Fruit fly (Drosophila melanogaster) whole organism, embryonic: ENCODE data around the gene Bub1.
A peak's percentile ranks its signal among the peaks of the same experiment; 100 is the strongest.

Experiments
- CG11093 ChIP-seq: fragments of 200-800 bp; sonication (Bioruptor generic); IDR thresholded peaks from 3 replicates; pipeline ENCODE4 v1.3.6; 2022; ENCODE audit warnings: missing biosample characterization, missing genetic modification characterization
- CG11723 ChIP-seq: fragments of 200-800 bp; sonication (Bioruptor generic); optimal IDR thresholded peaks from 2 replicates; lab custom pipeline; 2017; ENCODE audit warnings: missing biosample characterization, mild to moderate bottlenecking, missing genetic modification characterization
- CG12219 ChIP-seq: fragments of 200-800 bp; sonication (Bioruptor generic); optimal IDR thresholded peaks from 3 replicates; lab custom pipeline; 2018; ENCODE audit warnings: missing biosample characterization, mild to moderate bottlenecking, missing genetic modification characterization
- CG15011 ChIP-seq: fragments of 200-800 bp; sonication (Bioruptor generic); optimal IDR thresholded peaks from 3 replicates; lab custom pipeline; 2018; ENCODE audit warnings: missing biosample characterization, mild to moderate bottlenecking, missing genetic modification characterization
- CG15073 ChIP-seq: fragments of 200-800 bp; sonication (Bioruptor generic); optimal IDR thresholded peaks from 2 replicates; lab custom pipeline; 2016; ENCODE audit warnings: missing biosample characterization, missing genetic modification characterization
- CG1602 ChIP-seq: fragments of 200-800 bp; sonication (Bioruptor generic); optimal IDR thresholded peaks from 3 replicates; lab custom pipeline; 2016; ENCODE audit warnings: missing biosample characterization, missing genetic modification characterization
- CG16813 ChIP-seq: fragments of 200-800 bp; sonication (Bioruptor generic); IDR thresholded peaks from 3 replicates; pipeline ENCODE4 v1.3.6; 2022; ENCODE audit warnings: missing biosample characterization, missing genetic modification characterization; ENCODE audit not compliant: partially characterized antibody
- CG1792 ChIP-seq: fragments of 200-800 bp; sonication (Bioruptor generic); optimal IDR thresholded peaks from 2 replicates; lab custom pipeline; 2016; ENCODE audit warnings: missing biosample characterization, missing genetic modification characterization
- CG18599 ChIP-seq: fragments of 200-800 bp; sonication (Bioruptor generic); optimal IDR thresholded peaks from 3 replicates; lab custom pipeline; 2017; ENCODE audit warnings: missing biosample characterization, missing genetic modification characterization, mild to moderate bottlenecking, moderate library complexity, missing genetic modification reagents
- CG18619 ChIP-seq: fragments of 200-800 bp; sonication (Bioruptor generic); optimal IDR thresholded peaks from 3 replicates; lab custom pipeline; 2017; ENCODE audit warnings: missing biosample characterization, mild to moderate bottlenecking, missing genetic modification characterization
- CG42726 ChIP-seq: fragments of 200-800 bp; sonication (Bioruptor generic); IDR thresholded peaks from 2 replicates; pipeline ENCODE4 v1.3.6; 2022; ENCODE audit warnings: missing biosample characterization, missing genetic modification characterization; ENCODE audit not compliant: partially characterized antibody
- CG43689 ChIP-seq: fragments of 200-800 bp; sonication (Bioruptor generic); IDR thresholded peaks from 2 replicates; pipeline ENCODE4 v1.3.6; 2022; ENCODE audit warnings: missing biosample characterization, missing genetic modification characterization
- CG5245 ChIP-seq: fragments of 200-800 bp; sonication (Bioruptor generic); optimal IDR thresholded peaks from 3 replicates; lab custom pipeline; 2016; ENCODE audit warnings: missing biosample characterization, missing genetic modification characterization
- CG6175 ChIP-seq: fragments of 200-800 bp; sonication (Bioruptor generic); IDR thresholded peaks from 3 replicates; pipeline ENCODE4 v1.3.6; 2022; ENCODE audit warnings: missing biosample characterization, missing genetic modification characterization
- CG6791 ChIP-seq: fragments of 200-800 bp; sonication (Bioruptor generic); IDR thresholded peaks from 3 replicates; pipeline ENCODE4 v1.3.6; 2022; ENCODE audit warnings: missing biosample characterization, missing genetic modification characterization; ENCODE audit not compliant: partially characterized antibody
- CG8281 ChIP-seq: fragments of 200-800 bp; sonication (Bioruptor generic); optimal IDR thresholded peaks from 2 replicates; lab custom pipeline; 2018; ENCODE audit warnings: missing biosample characterization, mild to moderate bottlenecking, missing genetic modification characterization, moderate library complexity
- CG9797 ChIP-seq: fragments of 200-800 bp; sonication (Bioruptor generic); optimal IDR thresholded peaks from 3 replicates; lab custom pipeline; 2018; ENCODE audit warnings: missing biosample characterization, mild to moderate bottlenecking, missing genetic modification characterization
- CG9876 ChIP-seq: fragments of 200-800 bp; sonication (Bioruptor generic); optimal IDR thresholded peaks from 2 replicates; lab custom pipeline; 2016; ENCODE audit warnings: missing biosample characterization, missing genetic modification characterization
- D ChIP-seq, 2 experiments: fragments of 200-800 bp in 1 of 2; fragments of >200 bp in 1 of 2; sonication (Bioruptor generic) in 1 of 2; optimal IDR thresholded peaks; 2 replicates in 1 of 2; 3 replicates in 1 of 2; lab custom pipeline; 2017; ENCODE audit warnings: mild to moderate bottlenecking in 1 of 2, missing biosample characterization in 1 of 2, missing genetic modification characterization in 1 of 2, missing genetic modification reagents in 1 of 2
- Dll ChIP-seq: fragments of 200-800 bp; sonication (Bioruptor generic); IDR thresholded peaks from 4 replicates; pipeline ENCODE4 v1.3.6; 2022; ENCODE audit warnings: missing biosample characterization, missing genetic modification characterization; ENCODE audit not compliant: partially characterized antibody
- Dp ChIP-seq: fragments of 200-800 bp; sonication (Bioruptor generic); optimal IDR thresholded peaks from 2 replicates; lab custom pipeline; 2018; ENCODE audit warnings: missing biosample characterization, mild to moderate bottlenecking, missing genetic modification characterization, moderate library complexity
- HLH4C ChIP-seq: fragments of 200-800 bp; sonication (Bioruptor generic); IDR thresholded peaks from 3 replicates; pipeline ENCODE4 v1.3.6; 2022; ENCODE audit warnings: missing biosample characterization, missing genetic modification characterization; ENCODE audit not compliant: partially characterized antibody
- Hr3 ChIP-seq: fragments of 200-800 bp; sonication (Bioruptor generic); optimal IDR thresholded peaks from 3 replicates; lab custom pipeline; 2016; ENCODE audit warnings: missing biosample characterization, missing genetic modification characterization
- Hr78 ChIP-seq, 2 experiments: fragments of 200-800 bp in 1 of 2; fragments of >200 bp in 1 of 2; sonication (Bioruptor generic) in 1 of 2; optimal IDR thresholded peaks; 2 replicates each; lab custom pipeline; 2017 to 2019; ENCODE audit warnings: missing biosample characterization in 2 of 2, missing genetic modification characterization in 2 of 2, mild to moderate bottlenecking in 1 of 2, moderate library complexity in 1 of 2
- Jarid2 ChIP-seq: fragments of 200-800 bp; sonication (Bioruptor generic); optimal IDR thresholded peaks from 3 replicates; lab custom pipeline; 2017; ENCODE audit warnings: mild to moderate bottlenecking, missing biosample characterization, missing genetic modification reagents, missing genetic modification characterization
- Taf1 ChIP-seq: fragments of 200-800 bp; sonication (Bioruptor generic); IDR thresholded peaks from 2 replicates; pipeline ENCODE4 v1.3.6; 2022; ENCODE audit warnings: missing biosample characterization, missing genetic modification characterization
- ac ChIP-seq: fragments of 200-800 bp; sonication (Bioruptor generic); optimal IDR thresholded peaks from 3 replicates; lab custom pipeline; 2017; ENCODE audit warnings: missing biosample characterization, mild to moderate bottlenecking, missing genetic modification characterization
- bbx ChIP-seq: fragments of 200-800 bp; sonication (Bioruptor generic); IDR thresholded peaks from 2 replicates; pipeline ENCODE4 v1.3.6; 2022; ENCODE audit warnings: missing biosample characterization, missing genetic modification characterization; ENCODE audit not compliant: partially characterized antibody
- cas ChIP-seq: fragments of 200-800 bp; sonication (Bioruptor generic); IDR thresholded peaks from 2 replicates; pipeline ENCODE4 v1.3.6; 2022; ENCODE audit warnings: missing biosample characterization, missing genetic modification characterization
- chinmo ChIP-seq: fragments of 200-800 bp; sonication (Bioruptor generic); IDR thresholded peaks from 4 replicates; pipeline ENCODE4 v1.3.6; 2022; ENCODE audit warnings: missing biosample characterization, missing genetic modification characterization; ENCODE audit not compliant: partially characterized antibody
- cwo ChIP-seq: fragments of 200-800 bp; sonication (Bioruptor generic); optimal IDR thresholded peaks from 3 replicates; lab custom pipeline; 2017; ENCODE audit warnings: missing biosample characterization, missing genetic modification characterization, mild to moderate bottlenecking, moderate library complexity, missing genetic modification reagents
- dpn ChIP-seq, 2 experiments: fragments of 200-800 bp; sonication (Bioruptor generic); optimal IDR thresholded peaks; 3 replicates each; lab custom pipeline; 2016; ENCODE audit warnings: missing biosample characterization in 2 of 2, missing genetic modification characterization in 2 of 2
- eyg ChIP-seq: fragments of 200-800 bp; sonication (Bioruptor generic); optimal IDR thresholded peaks from 3 replicates; lab custom pipeline; 2016; ENCODE audit warnings: missing biosample characterization, missing genetic modification characterization
- fd3F ChIP-seq: fragments of 200-800 bp; sonication (Bioruptor generic); optimal IDR thresholded peaks from 2 replicates; lab custom pipeline; 2018; ENCODE audit warnings: missing biosample characterization, mild to moderate bottlenecking, missing genetic modification characterization, moderate library complexity
- grn ChIP-seq: fragments of 200-800 bp; sonication (Bioruptor generic); optimal IDR thresholded peaks from 3 replicates; lab custom pipeline; 2017; ENCODE audit warnings: missing biosample characterization, missing genetic modification characterization
- h ChIP-seq: fragments of >200 bp; optimal IDR thresholded peaks from 2 replicates; lab custom pipeline; 2017
- kah ChIP-seq: fragments of 200-800 bp; sonication (Bioruptor generic); optimal IDR thresholded peaks from 2 replicates; lab custom pipeline; 2018; ENCODE audit warnings: missing biosample characterization, mild to moderate bottlenecking, missing genetic modification characterization
- mirr ChIP-seq: fragments of 200-800 bp; sonication (Bioruptor generic); optimal IDR thresholded peaks from 3 replicates; lab custom pipeline; 2018; ENCODE audit warnings: missing biosample characterization, mild to moderate bottlenecking, missing genetic modification characterization
- odd ChIP-seq: fragments of 200-800 bp; sonication (Bioruptor generic); optimal IDR thresholded peaks from 2 replicates; lab custom pipeline; 2017; ENCODE audit warnings: missing biosample characterization, mild to moderate bottlenecking, missing genetic modification characterization
- pan ChIP-seq, 4 experiments: fragments of >200 bp in 3 of 4; fragments of 200-800 bp in 1 of 4; sonication (Bioruptor generic) in 1 of 4; optimal IDR thresholded peaks in 3 of 4; IDR thresholded peaks in 1 of 4; 2 replicates each; pipeline versions ENCODE4 v1.3.6 to Lab custom; 2017 to 2022; ENCODE audit warnings: missing biosample characterization in 2 of 4, missing genetic modification characterization in 2 of 4, mixed read lengths in 1 of 4
- prd ChIP-seq, 3 experiments: fragments of >200 bp in 2 of 3; fragments of 200-800 bp in 1 of 3; sonication (Bioruptor generic) in 1 of 3; optimal IDR thresholded peaks in 2 of 3; IDR thresholded peaks in 1 of 3; 2 replicates in 2 of 3; 3 replicates in 1 of 3; pipeline versions ENCODE4 v1.3.6 to Lab custom; 2017 to 2022; ENCODE audit warnings: missing biosample characterization in 1 of 3, missing genetic modification characterization in 1 of 3
- so ChIP-seq: fragments of 200-800 bp; sonication (Bioruptor generic); IDR thresholded peaks from 3 replicates; pipeline ENCODE4 v1.3.6; 2022; ENCODE audit warnings: missing biosample characterization, missing genetic modification characterization
- sob ChIP-seq: fragments of 200-800 bp; sonication (Bioruptor generic); IDR thresholded peaks from 2 replicates; pipeline ENCODE4 v1.3.6; 2022; ENCODE audit warnings: missing biosample characterization, missing genetic modification characterization
- sug ChIP-seq: fragments of 200-800 bp; optimal IDR thresholded peaks from 2 replicates; lab custom pipeline; 2019; ENCODE audit warnings: missing biosample characterization, mild to moderate bottlenecking, missing genetic modification characterization, moderate library complexity
- vvl ChIP-seq: fragments of 200-800 bp; sonication (Bioruptor generic); IDR thresholded peaks from 2 replicates; pipeline ENCODE4 v1.3.6; 2022; ENCODE audit warnings: missing biosample characterization, missing genetic modification characterization
- z ChIP-seq: fragments of 200-800 bp; sonication (Bioruptor generic); IDR thresholded peaks from 3 replicates; pipeline ENCODE4 v1.3.6; 2022; ENCODE audit warnings: missing biosample characterization, missing genetic modification characterization
- zf30C ChIP-seq: fragments of 200-800 bp; sonication (Bioruptor generic); optimal IDR thresholded peaks from 3 replicates; lab custom pipeline; 2018; ENCODE audit warnings: missing biosample characterization, mild to moderate bottlenecking, missing genetic modification characterization

Gene Bub1

DNA sequence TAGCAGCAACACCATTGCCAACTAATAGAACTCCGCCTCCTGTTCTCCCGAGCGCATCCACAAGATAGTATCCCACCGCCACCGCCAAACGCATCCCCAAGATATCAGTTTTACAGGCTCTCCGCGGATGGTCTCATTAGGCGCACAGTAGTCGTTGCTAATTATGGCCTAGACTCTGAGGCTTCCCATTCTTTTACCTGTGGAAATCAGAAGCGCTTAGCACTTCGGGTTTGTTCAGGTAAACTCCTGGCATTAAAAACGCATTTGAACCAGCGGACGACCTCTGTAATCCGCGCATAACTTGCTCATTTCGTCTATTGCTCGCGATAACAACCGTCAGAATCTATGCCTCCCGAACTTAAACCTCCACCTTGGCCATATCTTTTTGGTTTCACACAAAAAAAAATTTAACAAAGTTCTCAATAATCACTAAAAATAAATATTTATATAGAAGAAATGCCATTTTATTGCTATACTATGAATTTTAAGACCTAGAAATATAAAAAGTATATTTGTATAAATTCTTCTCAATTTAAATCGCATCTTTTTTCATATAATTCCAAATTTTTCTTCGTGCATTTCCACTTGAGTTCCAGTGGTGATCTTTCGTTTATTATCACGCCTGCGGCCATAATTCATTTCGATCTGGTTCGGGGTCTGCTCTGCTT, 40.6 kb upstream of the Bub1 start (continued):
- no peak for TF ChIP-seq z (GFP tag; lab: Robert Waterston, UW)
- TF ChIP-seq CG8281 (tag; lab: Kevin White, UChicago), result no peak
- TF ChIP-seq eyg (GFP tag; lab: Kevin White, UChicago), result no peak
- no peak for TF ChIP-seq prd (optimal IDR thresholded peaks at IDR 0.05; lab: Kevin White, UChicago)
- peak; percentile 60; the same call in 1 of the 3 replicates for TF ChIP-seq prd (GFP tag; IDR thresholded peaks at IDR 0.05; lab: Robert Waterston, UW)
- no peak for TF ChIP-seq cwo (GFP tag; lab: Kevin White, UChicago)
- no peak for TF ChIP-seq fd3F
- TF ChIP-seq CG1602 (GFP tag; lab: Kevin White, UChicago), result peak; percentile 54
- no peak for TF ChIP-seq sob (GFP tag; lab: Robert Waterston, UW)
- no peak for TF ChIP-seq CG18619 (GFP tag; lab: Kevin White, UChicago)
- TF ChIP-seq CG9876 (GFP tag; lab: Kevin White, UChicago), result no peak
- no peak for TF ChIP-seq CG16813 (GFP tag; lab: Robert Waterston, UW)
- peak; percentile 22 for TF ChIP-seq CG18599
- TF ChIP-seq ac (GFP tag; lab: Kevin White, UChicago), result peak; percentile 7
- TF ChIP-seq so (GFP tag; lab: Robert Waterston, UW), result no peak
- no peak for TF ChIP-seq CG9797 (GFP tag; lab: Kevin White, UChicago)
- TF ChIP-seq grn (GFP tag; lab: Kevin White, UChicago), result no peak
- TF ChIP-seq CG43689, result no peak
- no peak for TF ChIP-seq CG6791 (GFP tag; lab: Robert Waterston, UW)
- TF ChIP-seq Jarid2 (GFP tag; lab: Kevin White, UChicago), result no peak
- no peak for TF ChIP-seq CG12219 (GFP tag; lab: Kevin White, UChicago)
- TF ChIP-seq pan (optimal IDR thresholded peaks at IDR 0.05; lab: Kevin White, UChicago), result no peak
- TF ChIP-seq pan (GFP tag; optimal IDR thresholded peaks at IDR 0.05 in 1 of 2, IDR thresholded peaks at IDR 0.05 in 1 of 2), result peak in 1 of 2 experiments; percentile 13
- TF ChIP-seq CG5245 (GFP tag; lab: Kevin White, UChicago), result no peak
- no peak for TF ChIP-seq CG1792
- TF ChIP-seq Taf1, result no peak
- no peak for TF ChIP-seq mirr (GFP tag; lab: Kevin White, UChicago)
- TF ChIP-seq HLH4C (GFP tag; lab: Robert Waterston, UW), result no peak
- TF ChIP-seq Dll (GFP tag; lab: Robert Waterston, UW), result no peak
- TF ChIP-seq dpn (GFP tag; optimal IDR thresholded peaks at IDR 0.05; lab: Kevin White, UChicago), result peak in 1 of 2 experiments; percentile 42
- TF ChIP-seq Hr3 (GFP tag; lab: Kevin White, UChicago), result peak; percentile 65
- TF ChIP-seq cas (GFP tag; lab: Robert Waterston, UW), result no peak
- no peak for TF ChIP-seq sug
- peak in 1 of 2 experiments; percentile 73 for TF ChIP-seq Hr78 (GFP tag; optimal IDR thresholded peaks at IDR 0.05; lab: Kevin White, UChicago)
- peak; percentile 6 for TF ChIP-seq odd (GFP tag; lab: Kevin White, UChicago)
- TF ChIP-seq CG11093 (GFP tag; lab: Robert Waterston, UW), result no peak
- no peak for TF ChIP-seq Dp
- TF ChIP-seq CG6175 (GFP tag; lab: Robert Waterston, UW), result no peak
- TF ChIP-seq CG15011 (GFP tag; lab: Kevin White, UChicago), result peak; percentile 19
- no peak for TF ChIP-seq CG42726 (GFP tag; lab: Robert Waterston, UW)
- peak; percentile 87 for TF ChIP-seq zf30C (GFP tag; lab: Kevin White, UChicago)
- TF ChIP-seq kah (GFP tag; lab: Kevin White, UChicago), result no peak
- no peak for TF ChIP-seq CG15073 (GFP tag; lab: Kevin White, UChicago)
- TF ChIP-seq chinmo (GFP tag; lab: Robert Waterston, UW), result no peak
- no peak for TF ChIP-seq bbx
- peak; percentile 81 for TF ChIP-seq vvl (GFP tag; lab: Robert Waterston, UW)
- TF ChIP-seq D (optimal IDR thresholded peaks at IDR 0.05; lab: Kevin White, UChicago), result no peak
- TF ChIP-seq D (GFP tag; optimal IDR thresholded peaks at IDR 0.05; lab: Kevin White, UChicago), result peak; percentile 75
- TF ChIP-seq CG11723 (GFP tag; lab: Kevin White, UChicago), result peak; percentile 18
- TF ChIP-seq h (lab: Kevin White, UChicago), result no peak
